Worm (Caenorhabditis elegans): ENCODE results near the gene C29F9.12.

C29F9.12 gene

ce11 chrIII:131627-132026 is 9.8 kb upstream of the C29F9.12 start:
- TF ChIP-seq ceh-6 (GFP tag; optimal IDR thresholded peaks at IDR 0.05), result no peak
- TF ChIP-seq madf-2 (tag; optimal IDR thresholded peaks at IDR 0.05), result no peak
- TF ChIP-seq lim-6 (tag; optimal IDR thresholded peaks at IDR 0.05), result peak; percentile 4
- TF ChIP-seq unc-42 (tag; optimal IDR thresholded peaks at IDR 0.05), result peak; percentile 91
- TF ChIP-seq ceh-34 (tag; optimal IDR thresholded peaks at IDR 0.05), result peak; percentile 53
- no peak for TF ChIP-seq ceh-2 (tag; optimal IDR thresholded peaks at IDR 0.05)
- peak; percentile 34 for TF ChIP-seq nfya-1 (tag; optimal IDR thresholded peaks at IDR 0.05)
- peak; percentile 43 for TF ChIP-seq ceh-14 (tag; optimal IDR thresholded peaks at IDR 0.05)
- TF ChIP-seq ceh-31 (tag; optimal IDR thresholded peaks at IDR 0.05), result peak; percentile 41
- TF ChIP-seq Y22D7AL.16 (tag; optimal IDR thresholded peaks at IDR 0.05), result no peak
- TF ChIP-seq sdc-2 (tag; optimal IDR thresholded peaks at IDR 0.05), result no peak

- TF ChIP-seq hlh-30 (tag; optimal IDR thresholded peaks at IDR 0.05; ENCODE audit: insufficient read depth) (no peak), unc-42 (tag; optimal IDR thresholded peaks at IDR 0.05) (no peak), ceh-2 (tag; optimal IDR thresholded peaks at IDR 0.05) (no peak), C38D4.7 (GFP tag; optimal IDR thresholded peaks at IDR 0.05) (no peak), nhr-11 (tag; optimal IDR thresholded peaks at IDR 0.05) (no peak), T23F11.4 (GFP tag; optimal IDR thresholded peaks at IDR 0.05) (no peak), npax-4 (tag; optimal IDR thresholded peaks at IDR 0.05) (no peak), hlh-15 (tag; optimal IDR thresholded peaks at IDR 0.05) (no peak), pax-1 (tag; optimal IDR thresholded peaks at IDR 0.05) (no peak), dve-1 (tag; optimal IDR thresholded peaks at IDR 0.05) (no peak), pat-9 (tag; optimal IDR thresholded peaks at IDR 0.05) (no peak), sox-2 (GFP tag; IDR thresholded peaks at IDR 0.05) (no peak), ztf-16 (tag; optimal IDR thresholded peaks at IDR 0.05) (no peak), Y22D7AL.16 (tag; optimal IDR thresholded peaks at IDR 0.05) (no peak), ceh-9 (tag; optimal IDR thresholded peaks at IDR 0.05) (no peak), nfya-1 (tag; optimal IDR thresholded peaks at IDR 0.05) (no peak)
Measured at ce11 chrIII:130650-131049, 8.8 kb upstream of the C29F9.12 start, which contains the start of the genes nhr-280 and C29F9.2. nhr-280 (minus strand) TSS chrIII:130750. C29F9.2 (plus strand) TSS chrIII:130947.

- TF ChIP-seq C38D4.7 (GFP tag; optimal IDR thresholded peaks at IDR 0.05) (no peak), unc-86 (tag; optimal IDR thresholded peaks at IDR 0.05) (no peak), ceh-24 (tag; optimal IDR thresholded peaks at IDR 0.05) (no peak), ceh-34 (tag; optimal IDR thresholded peaks at IDR 0.05) (no peak), hlh-8 (tag; optimal IDR thresholded peaks at IDR 0.05) (no peak), ceh-48 (tag; optimal IDR thresholded peaks at IDR 0.05) (no peak), ets-4 (tag; optimal IDR thresholded peaks at IDR 0.05) (no peak), ceh-14 (tag; optimal IDR thresholded peaks at IDR 0.05) (no peak), ref-2 (tag; optimal IDR thresholded peaks at IDR 0.05) (no peak), F13H6.1 (tag; optimal IDR thresholded peaks at IDR 0.05) (no peak), pros-1 (tag; optimal IDR thresholded peaks at IDR 0.05) (no peak), tbx-2 (tag; optimal IDR thresholded peaks at IDR 0.05) (no peak), ceh-18 (tag; optimal IDR thresholded peaks at IDR 0.05) (no peak), pha-4 (tag; optimal IDR thresholded peaks at IDR 0.05) (no peak), zip-5 (tag; optimal IDR thresholded peaks at IDR 0.05) (no peak), hlh-13 (GFP tag; optimal IDR thresholded peaks at IDR 0.05) (no peak), unc-55 (GFP tag; optimal IDR thresholded peaks at IDR 0.05) (no peak), madf-2 (tag; optimal IDR thresholded peaks at IDR 0.05) (no peak), ceh-9 (tag; optimal IDR thresholded peaks at IDR 0.05) (no peak), sdc-2 (tag; optimal IDR thresholded peaks at IDR 0.05) (no peak)
Measured at ce11 chrIII:124478-124877, 2.6 kb upstream of the C29F9.12 start, which contains the start of gene pals-23. pals-23 (plus strand) TSS chrIII:124778.

ce11 chrIII:120199-120598 is 1.6 kb downstream of the C29F9.12 start, which contains the start of gene pals-24:
pals-24 (plus strand) TSS chrIII:120435.
- no peak for TF ChIP-seq ceh-45 (GFP tag; IDR thresholded peaks at IDR 0.05)
- TF ChIP-seq K02D7.2 (tag; optimal IDR thresholded peaks at IDR 0.05), result no peak
- no peak for TF ChIP-seq T23F11.4 (GFP tag; optimal IDR thresholded peaks at IDR 0.05)
- no peak for TF ChIP-seq fkh-6 (tag; optimal IDR thresholded peaks at IDR 0.05)
- TF ChIP-seq dmd-4 (tag; optimal IDR thresholded peaks at IDR 0.05; ENCODE audit: borderline replicate concordance), result no peak
- TF ChIP-seq ceh-30 (tag; optimal IDR thresholded peaks at IDR 0.05), result no peak
- TF ChIP-seq pax-1 (tag; optimal IDR thresholded peaks at IDR 0.05), result no peak
- TF ChIP-seq hlh-30 (tag; optimal IDR thresholded peaks at IDR 0.05; ENCODE audit: insufficient read depth), result no peak
- no peak for TF ChIP-seq ets-4 (tag; optimal IDR thresholded peaks at IDR 0.05)
